Fruit fly (Drosophila melanogaster): ENCODE results near the gene Sec13.

Gene Sec13

dm6 chr3R:23386907-23387306, 30.8 kb downstream of the Sec13 start:
- no peak for TF ChIP-seq noc (tag; optimal IDR thresholded peaks at IDR 0.05)

- TF ChIP-seq noc (tag; optimal IDR thresholded peaks at IDR 0.05) = no peak
Measured at dm6 chr3R:23388798-23389197, 32.7 kb downstream of the Sec13 start, which contains the start of gene CG31515. TSS of gene CG31515 (minus strand) at chr3R:23388898.

- TF ChIP-seq noc (tag; optimal IDR thresholded peaks at IDR 0.05) = no peak
Measured at dm6 chr3R:23390769-23391309, 34.8 kb downstream of the Sec13 start.

dm6 chr3R:23392235-23392634, 36.2 kb downstream of the Sec13 start:
- no peak for TF ChIP-seq noc (tag; optimal IDR thresholded peaks at IDR 0.05)

- TF ChIP-seq noc (tag; optimal IDR thresholded peaks at IDR 0.05) = no peak
Measured at dm6 chr3R:23393507-23393906, 37.4 kb downstream of the Sec13 start.

dm6 chr3R:23395720-23396119, 39.6 kb downstream of the Sec13 start:
- TF ChIP-seq noc (tag; optimal IDR thresholded peaks at IDR 0.05) = no peak

- no peak for TF ChIP-seq noc (tag; optimal IDR thresholded peaks at IDR 0.05)
Measured at dm6 chr3R:23396548-23397294, 40.6 kb downstream of the Sec13 start.

- no peak for TF ChIP-seq noc (tag; optimal IDR thresholded peaks at IDR 0.05)
Measured at dm6 chr3R:23398979-23399378, 42.9 kb downstream of the Sec13 start.

- TF ChIP-seq noc (tag; optimal IDR thresholded peaks at IDR 0.05) = no peak
Measured at dm6 chr3R:23399679-23400078, 43.6 kb downstream of the Sec13 start.

- TF ChIP-seq noc (tag; optimal IDR thresholded peaks at IDR 0.05) = no peak
Measured at dm6 chr3R:23401519-23401918, 45.4 kb downstream of the Sec13 start.

dm6 chr3R:23402508-23402907, 46.4 kb downstream of the Sec13 start, which contains the start of gene Ir94d:
TSS of gene Ir94d (plus strand) at chr3R:23402808.
- TF ChIP-seq noc (tag; optimal IDR thresholded peaks at IDR 0.05) = no peak

dm6 chr3R:23403628-23404027, 47.5 kb downstream of the Sec13 start, which contains the start of gene CG17380:
TSS of gene CG17380 (minus strand) at chr3R:23403728.
- no peak for TF ChIP-seq noc (tag; optimal IDR thresholded peaks at IDR 0.05)

dm6 chr3R:23405209-23405608, 49.1 kb downstream of the Sec13 start, which contains the start of gene Ir94e:
TSS of gene Ir94e (plus strand) at chr3R:23405509.
- TF ChIP-seq noc (tag; optimal IDR thresholded peaks at IDR 0.05) = no peak

dm6 chr3R:23407880-23408279, 51.8 kb downstream of the Sec13 start:
- TF ChIP-seq noc (tag; optimal IDR thresholded peaks at IDR 0.05) = no peak

All from whole organism, larva.